Fruit fly (Drosophila melanogaster): ENCODE data around the gene snsl.

Gene snsl

DNA sequence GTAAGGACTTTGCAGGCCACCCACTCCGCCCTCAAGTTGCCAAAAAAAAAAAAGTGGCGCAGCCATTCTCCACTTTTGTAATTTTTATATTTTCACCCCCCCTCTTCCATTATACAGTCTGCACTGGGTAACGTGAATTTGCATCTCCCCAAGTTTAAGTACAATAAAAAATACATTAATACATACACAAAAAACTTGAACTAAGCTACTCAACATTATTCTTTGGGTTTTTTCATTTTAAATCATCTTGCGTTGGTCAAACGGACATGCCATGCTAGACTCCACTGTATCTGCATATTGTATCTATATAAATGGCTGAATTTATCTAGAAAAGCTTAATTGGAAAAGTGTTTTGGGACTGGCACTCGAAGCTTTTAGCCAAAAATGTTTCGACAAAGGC, 45.1 kb downstream of the snsl start (continued):
- TF ChIP-seq CG31441 (GFP tag; IDR thresholded peaks at IDR 0.05): no peak
- TF ChIP-seq Fer2 (tag; optimal IDR thresholded peaks at IDR 0.05): peak; percentile 18
- peak; percentile 42 for TF ChIP-seq phol (tag; optimal IDR thresholded peaks at IDR 0.05)
- TF ChIP-seq CG2129 (GFP tag; IDR thresholded peaks at IDR 0.05; ENCODE audit: partially characterized antibody): no peak
- TF ChIP-seq bab2 (GFP tag; optimal IDR thresholded peaks at IDR 0.05): no peak
- no peak for TF ChIP-seq Atf3 (GFP tag; optimal IDR thresholded peaks at IDR 0.05)
- peak; percentile 23 for TF ChIP-seq Hmr (GFP tag; optimal IDR thresholded peaks at IDR 0.05)
- TF ChIP-seq CG31365 (tag; optimal IDR thresholded peaks at IDR 0.05): no peak
- no peak for TF ChIP-seq CG1647 (GFP tag; optimal IDR thresholded peaks at IDR 0.05)
- TF ChIP-seq bowl (GFP tag; IDR thresholded peaks at IDR 0.05): no peak
- peak; percentile 50; the same call in 1 of the 2 replicates for TF ChIP-seq CG6272 (GFP tag; IDR thresholded peaks at IDR 0.05)
- no peak for TF ChIP-seq ewg (GFP tag; optimal IDR thresholded peaks at IDR 0.05)
- no peak for TF ChIP-seq eve (GFP tag; optimal IDR thresholded peaks at IDR 0.05)
- TF ChIP-seq ap (GFP tag; IDR thresholded peaks at IDR 0.05): no peak
- no peak for TF ChIP-seq repo (GFP tag; optimal IDR thresholded peaks at IDR 0.05)
- TF ChIP-seq CG30403 (GFP tag; optimal IDR thresholded peaks at IDR 0.05): no peak
- no peak for TF ChIP-seq CG1602 (GFP tag; optimal IDR thresholded peaks at IDR 0.05)
- no peak for TF ChIP-seq Adf1 (GFP tag; IDR thresholded peaks at IDR 0.05)
- no peak for TF ChIP-seq cg (GFP tag; optimal IDR thresholded peaks at IDR 0.05)
- no peak for TF ChIP-seq CG10209 (GFP tag; optimal IDR thresholded peaks at IDR 0.05)
- no peak for TF ChIP-seq CG3847 (GFP tag; IDR thresholded peaks at IDR 0.05)
- TF ChIP-seq CG7786 (GFP tag; optimal IDR thresholded peaks at IDR 0.05): no peak
- TF ChIP-seq row (GFP tag; IDR thresholded peaks at IDR 0.05): peak; percentile 65
- TF ChIP-seq twi (tag; optimal IDR thresholded peaks at IDR 0.05): no peak
- TF ChIP-seq CG3726 (GFP tag; IDR thresholded peaks at IDR 0.05): no peak
- 0 out of 2 replicates have a peak, but pooled peaks have one; percentile 33 for TF ChIP-seq Atf6 (GFP tag; IDR thresholded peaks at IDR 0.05)
- TF ChIP-seq gem (tag; optimal IDR thresholded peaks at IDR 0.05): peak; percentile 47
- no peak for TF ChIP-seq vfl (GFP tag; optimal IDR thresholded peaks at IDR 0.05)
- no peak for TF ChIP-seq Poxn (GFP tag; IDR thresholded peaks at IDR 0.05)
- TF ChIP-seq CG16863 (GFP tag; optimal IDR thresholded peaks at IDR 0.05): no peak
- TF ChIP-seq CG10979 (tag; optimal IDR thresholded peaks at IDR 0.05): no peak
- no peak for TF ChIP-seq grn (GFP tag; optimal IDR thresholded peaks at IDR 0.05)
- TF ChIP-seq Camta (GFP tag; optimal IDR thresholded peaks at IDR 0.05): peak; percentile 1
- TF ChIP-seq toy (GFP tag; IDR thresholded peaks at IDR 0.05): peak; percentile 42; the same call in 1 of the 2 replicates
- TF ChIP-seq CG4730 (GFP tag; IDR thresholded peaks at IDR 0.05): 0 out of 2 replicates have a peak, but pooled peaks have one; percentile 23
- no peak for TF ChIP-seq stwl (tag; optimal IDR thresholded peaks at IDR 0.05)
- TF ChIP-seq Dip2 (GFP tag; IDR thresholded peaks at IDR 0.05): no peak
- peak; percentile 39 for TF ChIP-seq scrt (GFP tag; optimal IDR thresholded peaks at IDR 0.05)
- TF ChIP-seq tup (GFP tag; optimal IDR thresholded peaks at IDR 0.05): no peak
- no peak for TF ChIP-seq CG2116 (GFP tag; optimal IDR thresholded peaks at IDR 0.05)
- no peak for TF ChIP-seq nerfin-1 (tag; optimal IDR thresholded peaks at IDR 0.05)
- no peak for TF ChIP-seq ac (GFP tag; optimal IDR thresholded peaks at IDR 0.05)
- TF ChIP-seq Ets65A (GFP tag): peak; percentile 51
- no peak for TF ChIP-seq Tbp (GFP tag; optimal IDR thresholded peaks at IDR 0.05)
- no peak for TF ChIP-seq Hr78 (GFP tag; optimal IDR thresholded peaks at IDR 0.05)
- no peak for TF ChIP-seq CG3995 (GFP tag; optimal IDR thresholded peaks at IDR 0.05)
- TF ChIP-seq CG7839 (tag; optimal IDR thresholded peaks at IDR 0.05): peak; percentile 36
- TF ChIP-seq Dref (GFP tag; IDR thresholded peaks at IDR 0.05): no peak
- no peak for TF ChIP-seq CG6254 (GFP tag; optimal IDR thresholded peaks at IDR 0.05)
- TF ChIP-seq pan (optimal IDR thresholded peaks at IDR 0.05): no peak
- TF ChIP-seq pan (GFP tag; optimal IDR thresholded peaks at IDR 0.05 in 1 of 2, IDR thresholded peaks at IDR 0.05 in 1 of 2): peak in 1 of 2 experiments; percentile 63
- no peak for TF ChIP-seq al (GFP tag; IDR thresholded peaks at IDR 0.05)

Data from whole organism, embryonic.